Worm (Caenorhabditis elegans): ENCODE data around the gene Y4C6B.4.

DNA sequence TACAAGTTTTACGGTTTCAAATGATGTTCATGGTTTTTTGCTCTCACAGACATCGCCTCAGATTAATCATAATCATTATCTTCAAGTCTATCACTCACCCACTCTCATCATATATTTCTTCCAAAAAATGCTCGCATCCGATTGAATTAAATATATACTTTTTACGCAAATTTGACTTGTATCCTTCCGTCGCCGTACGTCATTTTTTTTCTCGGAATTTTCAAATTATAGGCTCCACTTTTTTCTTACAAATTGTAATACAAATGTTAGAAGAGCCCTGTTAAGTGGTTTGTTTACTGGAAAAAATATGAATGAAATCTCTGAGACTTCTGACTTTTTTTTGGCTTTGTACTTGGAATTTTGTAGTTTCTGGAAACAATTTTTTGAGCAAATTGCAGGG lies 39.1 kb upstream of the Y4C6B.4 start:
- TF ChIP-seq elt-3 (tag; optimal IDR thresholded peaks at IDR 0.05), result no peak
- TF ChIP-seq ama-1 (optimal IDR thresholded peaks at IDR 0.05), result no peak
- TF ChIP-seq R02D3.7 (tag; optimal IDR thresholded peaks at IDR 0.05), result no peak
- no peak for TF ChIP-seq nhr-11 (tag; optimal IDR thresholded peaks at IDR 0.05)
- no peak for TF ChIP-seq ceh-82 (tag; optimal IDR thresholded peaks at IDR 0.05)
- no peak for TF ChIP-seq aly-2 (tag; optimal IDR thresholded peaks at IDR 0.05)
- no peak for TF ChIP-seq zag-1 (tag; optimal IDR thresholded peaks at IDR 0.05)
- TF ChIP-seq fos-1 (tag; optimal IDR thresholded peaks at IDR 0.05), result no peak
- no peak for TF ChIP-seq dmd-4 (tag; optimal IDR thresholded peaks at IDR 0.05)
- no peak for TF ChIP-seq egl-27 (tag; optimal IDR thresholded peaks at IDR 0.05)
